Fruit fly (Drosophila melanogaster): ENCODE data around the gene CG32277.

The CG32277 gene

dm6 chr3L:3249997-3250774 lies 44.9 kb upstream of the CG32277 start (continued):
- TF ChIP-seq CG8089 (GFP tag; optimal IDR thresholded peaks at IDR 0.05), result peak; percentile 94
- TF ChIP-seq CG17802 (tag; optimal IDR thresholded peaks at IDR 0.05), result peak; percentile 73
- peak; percentile 96 for TF ChIP-seq Camta (GFP tag; optimal IDR thresholded peaks at IDR 0.05)
- TF ChIP-seq tio (GFP tag; optimal IDR thresholded peaks at IDR 0.05), result peak; percentile 98
- TF ChIP-seq zfh2 (GFP tag; optimal IDR thresholded peaks at IDR 0.05), result peak; percentile 95
- TF ChIP-seq ac (GFP tag; optimal IDR thresholded peaks at IDR 0.05), result peak; percentile 45
- TF ChIP-seq CG2889 (GFP tag; IDR thresholded peaks at IDR 0.05), result peak; percentile 85
- peak; percentile 89 for TF ChIP-seq CG10267 (tag; optimal IDR thresholded peaks at IDR 0.05)
- peak; percentile 38; the same call in 1 of the 2 replicates for TF ChIP-seq dati (GFP tag; IDR thresholded peaks at IDR 0.05)
- TF ChIP-seq sr (GFP tag; IDR thresholded peaks at IDR 0.05), result no peak
- TF ChIP-seq gt (GFP tag; IDR thresholded peaks at IDR 0.05), result peak; percentile 63
- TF ChIP-seq Stat92E (GFP tag; optimal IDR thresholded peaks at IDR 0.05), result peak in 1 of 3 experiments; percentile 77
- TF ChIP-seq Oli (tag; optimal IDR thresholded peaks at IDR 0.05), result peak; percentile 97
- peak; percentile 91 for TF ChIP-seq CG2202 (tag; optimal IDR thresholded peaks at IDR 0.05)
- TF ChIP-seq CG14441 (GFP tag; IDR thresholded peaks at IDR 0.05), result peak; percentile 84
- TF ChIP-seq CG15269 (tag; optimal IDR thresholded peaks at IDR 0.05), result peak; percentile 94
- TF ChIP-seq phol (tag; optimal IDR thresholded peaks at IDR 0.05), result peak; percentile 96
- TF ChIP-seq Nf-YA (GFP tag; IDR thresholded peaks at IDR 0.05), result peak; percentile 59; the same call in 1 of the 2 replicates
- TF ChIP-seq Drgx (GFP tag; IDR thresholded peaks at IDR 0.05), result peak; percentile 80
- peak; percentile 94 for TF ChIP-seq CG8944 (GFP tag; optimal IDR thresholded peaks at IDR 0.05)
- TF ChIP-seq CG34224 (GFP tag; IDR thresholded peaks at IDR 0.05; ENCODE audit: partially characterized antibody), result no peak; the same call in 2 of the 3 replicates
- TF ChIP-seq gfzf (GFP tag; optimal IDR thresholded peaks at IDR 0.05), result no peak
- TF ChIP-seq Vsx1 (GFP tag; optimal IDR thresholded peaks at IDR 0.05), result peak; percentile 83
- peak; percentile 58; the same call in 1 of the 2 replicates for TF ChIP-seq Poxn (GFP tag; IDR thresholded peaks at IDR 0.05)
- TF ChIP-seq CG31441 (GFP tag; IDR thresholded peaks at IDR 0.05), result peak; percentile 96
- TF ChIP-seq oc (tag; optimal IDR thresholded peaks at IDR 0.05), result peak; percentile 86
- TF ChIP-seq CG3838 (GFP tag; optimal IDR thresholded peaks at IDR 0.05), result peak; percentile 90
- peak; percentile 81 for TF ChIP-seq Fer3 (tag; optimal IDR thresholded peaks at IDR 0.05)
- TF ChIP-seq fd96Cb (tag; optimal IDR thresholded peaks at IDR 0.05), result peak; percentile 93
- peak; percentile 97 for TF ChIP-seq CG18619 (GFP tag; optimal IDR thresholded peaks at IDR 0.05)
- peak; percentile 86 for TF ChIP-seq Nf-YC (tag; optimal IDR thresholded peaks at IDR 0.05)
- peak; percentile 18 for TF ChIP-seq CG9797 (GFP tag; optimal IDR thresholded peaks at IDR 0.05)
- no peak for TF ChIP-seq pan (optimal IDR thresholded peaks at IDR 0.05)
- peak in 1 of 2 experiments; percentile 75 for TF ChIP-seq pan (GFP tag; optimal IDR thresholded peaks at IDR 0.05 in 1 of 2, IDR thresholded peaks at IDR 0.05 in 1 of 2)
- peak; percentile 93 for TF ChIP-seq jumu (GFP tag; optimal IDR thresholded peaks at IDR 0.05)
- peak; percentile 84 for TF ChIP-seq Lhr (GFP tag; optimal IDR thresholded peaks at IDR 0.05)
- TF ChIP-seq row (GFP tag; IDR thresholded peaks at IDR 0.05), result peak; percentile 95
- no peak; the same call in 1 of the 2 replicates for TF ChIP-seq bowl (GFP tag; IDR thresholded peaks at IDR 0.05)
- no peak for TF ChIP-seq br (optimal IDR thresholded peaks at IDR 0.05)
- TF ChIP-seq pb (GFP tag; optimal IDR thresholded peaks at IDR 0.05), result peak; percentile 90
- TF ChIP-seq HmgZ (tag; optimal IDR thresholded peaks at IDR 0.05), result peak; percentile 89
- peak; percentile 92 for TF ChIP-seq sug (tag; optimal IDR thresholded peaks at IDR 0.05)
- TF ChIP-seq CG43689 (GFP tag; IDR thresholded peaks at IDR 0.05), result no peak
- TF ChIP-seq CG1792 (GFP tag; optimal IDR thresholded peaks at IDR 0.05), result peak; percentile 91
- peak; percentile 70 for TF ChIP-seq Deaf1 (tag; optimal IDR thresholded peaks at IDR 0.05)
- peak; percentile 95 for TF ChIP-seq bcd (GFP tag; optimal IDR thresholded peaks at IDR 0.05)
- TF ChIP-seq zfh1 (GFP tag; IDR thresholded peaks at IDR 0.05), result peak; percentile 75; the same call in 2 of the 3 replicates
- no peak for TF ChIP-seq CG7745 (tag; optimal IDR thresholded peaks at IDR 0.05)
- peak; percentile 93 for TF ChIP-seq lmd (GFP tag; IDR thresholded peaks at IDR 0.05)

Measured in whole organism, embryonic.